Fruit fly (Drosophila melanogaster) whole organism, embryonic: ENCODE results near the gene CG14995.
A peak's percentile ranks its signal among the peaks of the same experiment; 100 is the strongest.

Experiments used
- Awh ChIP-seq: fragments of 200-800 bp; sonication (Bioruptor generic); IDR thresholded peaks from 2 replicates; pipeline ENCODE4, ENCODE4 v1.3.6; 2022; ENCODE audit warnings: missing biosample characterization, missing genetic modification characterization
- Blimp-1 ChIP-seq: fragments of 200-800 bp; sonication (Bioruptor generic); optimal IDR thresholded peaks from 3 replicates; lab custom pipeline; 2018; ENCODE audit warnings: missing biosample characterization, missing genetic modification characterization, mild to moderate bottlenecking, moderate library complexity, missing genetic modification reagents
- CG1024 ChIP-seq: fragments of 200-800 bp; sonication (Bioruptor generic); IDR thresholded peaks from 2 replicates; pipeline ENCODE4 v1.3.6; 2022; ENCODE audit warnings: missing biosample characterization, missing genetic modification characterization
- CG11398 ChIP-seq: fragments of 200-800 bp; sonication (Bioruptor generic); optimal IDR thresholded peaks from 2 replicates; lab custom pipeline; 2016; ENCODE audit warnings: missing biosample characterization, missing genetic modification characterization
- CG11695 ChIP-seq: fragments of 200-800 bp; sonication (Bioruptor generic); IDR thresholded peaks from 3 replicates; pipeline ENCODE4 v1.3.6; 2022; ENCODE audit warnings: missing biosample characterization, missing genetic modification characterization
- CG12744 ChIP-seq: fragments of 200-800 bp; sonication (Bioruptor generic); optimal IDR thresholded peaks from 2 replicates; lab custom pipeline; 2016; ENCODE audit warnings: missing biosample characterization, missing genetic modification characterization
- CG13296 ChIP-seq: fragments of 200-800 bp; sonication (Bioruptor generic); optimal IDR thresholded peaks from 3 replicates; lab custom pipeline; 2018; ENCODE audit warnings: missing biosample characterization, mild to moderate bottlenecking, missing genetic modification characterization
- CG14050 ChIP-seq: fragments of 200-800 bp; sonication (Bioruptor generic); IDR thresholded peaks from 3 replicates; pipeline ENCODE4 v1.3.6; 2022; ENCODE audit warnings: missing biosample characterization, missing genetic modification characterization
- CG14667 ChIP-seq: fragments of 200-800 bp; sonication (Bioruptor generic); IDR thresholded peaks from 2 replicates; pipeline ENCODE4 v1.3.6; 2022; ENCODE audit warnings: missing biosample characterization, missing genetic modification characterization
- CG2116 ChIP-seq: fragments of 200-800 bp; sonication (Bioruptor generic); optimal IDR thresholded peaks from 3 replicates; lab custom pipeline; 2018; ENCODE audit warnings: missing biosample characterization, mild to moderate bottlenecking, missing genetic modification characterization
- CG3065 ChIP-seq: fragments of 200-800 bp; sonication (Bioruptor generic); optimal IDR thresholded peaks from 2 replicates; lab custom pipeline; 2016; ENCODE audit warnings: missing biosample characterization, missing genetic modification characterization
- CG31441 ChIP-seq: fragments of 200-800 bp; sonication (Bioruptor generic); IDR thresholded peaks from 2 replicates; pipeline ENCODE4 v1.3.6; 2022; ENCODE audit warnings: missing biosample characterization, missing genetic modification characterization
- CG3281 ChIP-seq: fragments of 200-800 bp; sonication (Bioruptor generic); optimal IDR thresholded peaks from 3 replicates; lab custom pipeline; 2017; ENCODE audit warnings: missing biosample characterization, mild to moderate bottlenecking, missing genetic modification characterization
- CG34422 ChIP-seq: fragments of 200-800 bp; sonication (Bioruptor generic); IDR thresholded peaks from 3 replicates; pipeline ENCODE4 v1.3.6; 2022; ENCODE audit warnings: missing biosample characterization, missing genetic modification characterization
- CG5180 ChIP-seq: fragments of 200-800 bp; sonication (Bioruptor generic); optimal IDR thresholded peaks from 3 replicates; lab custom pipeline; 2017; ENCODE audit warnings: missing biosample characterization, missing genetic modification characterization, mild to moderate bottlenecking, moderate library complexity, missing genetic modification reagents
- CG6765 ChIP-seq: fragments of 200-800 bp; sonication (Bioruptor generic); optimal IDR thresholded peaks from 3 replicates; lab custom pipeline; 2017; ENCODE audit warnings: missing biosample characterization, mild to moderate bottlenecking, missing genetic modification characterization
- CG6854 ChIP-seq: fragments of 200-800 bp; sonication (Bioruptor generic); optimal IDR thresholded peaks from 3 replicates; lab custom pipeline; 2017; ENCODE audit warnings: missing biosample characterization, mild to moderate bottlenecking, missing genetic modification characterization
- CG7987 ChIP-seq: fragments of 200-800 bp; sonication (Bioruptor generic); optimal IDR thresholded peaks from 2 replicates; lab custom pipeline; 2018; ENCODE audit warnings: missing biosample characterization, mild to moderate bottlenecking, missing genetic modification characterization, moderate library complexity
- Dll ChIP-seq: fragments of 200-800 bp; sonication (Bioruptor generic); IDR thresholded peaks from 4 replicates; pipeline ENCODE4 v1.3.6; 2022; ENCODE audit warnings: missing biosample characterization, missing genetic modification characterization; ENCODE audit not compliant: partially characterized antibody
- E2f2 ChIP-seq: fragments of 200-800 bp; sonication (Bioruptor generic); IDR thresholded peaks from 2 replicates; pipeline ENCODE4 v1.3.6; 2022; ENCODE audit warnings: missing biosample characterization, missing genetic modification characterization
- Elba2 ChIP-seq: fragments of 200-800 bp; sonication (Bioruptor generic); optimal IDR thresholded peaks from 3 replicates; lab custom pipeline; 2016; ENCODE audit warnings: missing biosample characterization, missing genetic modification characterization
- Gug ChIP-seq: fragments of 200-800 bp; sonication (Bioruptor generic); IDR thresholded peaks from 4 replicates; pipeline ENCODE4 v1.3.6; 2022; ENCODE audit warnings: missing biosample characterization, missing genetic modification characterization
- HHEX ChIP-seq: fragments of 200-800 bp; sonication (Bioruptor generic); optimal IDR thresholded peaks from 3 replicates; lab custom pipeline; 2017; ENCODE audit warnings: missing biosample characterization, mild to moderate bottlenecking, missing genetic modification characterization, missing genetic modification reagents
- HLH4C ChIP-seq: fragments of 200-800 bp; sonication (Bioruptor generic); IDR thresholded peaks from 3 replicates; pipeline ENCODE4 v1.3.6; 2022; ENCODE audit warnings: missing biosample characterization, missing genetic modification characterization; ENCODE audit not compliant: partially characterized antibody
- Lhr ChIP-seq: fragments of 200-800 bp; sonication (Bioruptor generic); optimal IDR thresholded peaks from 3 replicates; lab custom pipeline; 2017; ENCODE audit warnings: mild to moderate bottlenecking, missing biosample characterization, missing genetic modification reagents, missing genetic modification characterization
- MBD-R2 ChIP-seq: fragments of 200-800 bp; sonication (Bioruptor generic); IDR thresholded peaks from 2 replicates; pipeline ENCODE4 v1.3.6; 2022; ENCODE audit warnings: missing biosample characterization, missing genetic modification characterization
- Myb ChIP-seq: fragments of 200-800 bp; sonication (Bioruptor generic); optimal IDR thresholded peaks from 2 replicates; lab custom pipeline; 2016; ENCODE audit warnings: missing biosample characterization, missing genetic modification characterization
- NFAT ChIP-seq: fragments of 200-800 bp; sonication (Bioruptor generic); IDR thresholded peaks from 2 replicates; pipeline ENCODE4 v1.3.6; 2022; ENCODE audit warnings: missing biosample characterization, missing genetic modification characterization
- Pdp1 ChIP-seq, 2 experiments: fragments of 200-800 bp; sonication (Bioruptor generic); optimal IDR thresholded peaks; 3 replicates each; lab custom pipeline; 2016; ENCODE audit warnings: missing biosample characterization in 2 of 2, missing genetic modification characterization in 2 of 2, mild to moderate bottlenecking in 1 of 2, moderate library complexity in 1 of 2
- Trl ChIP-seq, 3 experiments: fragments of >200 bp in 2 of 3; fragments of 200-800 bp in 1 of 3; sonication (Bioruptor generic) in 1 of 3; optimal IDR thresholded peaks; 2 replicates in 1 of 3; 3 replicates in 2 of 3; lab custom pipeline; 2016 to 2017; ENCODE audit warnings: missing biosample characterization in 1 of 3, missing genetic modification characterization in 1 of 3
- ab ChIP-seq: fragments of 200-800 bp; sonication (Bioruptor generic); optimal IDR thresholded peaks from 2 replicates; lab custom pipeline; 2016; ENCODE audit warnings: missing biosample characterization, missing genetic modification characterization
- bbx ChIP-seq: fragments of 200-800 bp; sonication (Bioruptor generic); IDR thresholded peaks from 2 replicates; pipeline ENCODE4 v1.3.6; 2022; ENCODE audit warnings: missing biosample characterization, missing genetic modification characterization; ENCODE audit not compliant: partially characterized antibody
- cad ChIP-seq: fragments of >200 bp; optimal IDR thresholded peaks from 2 replicates; lab custom pipeline; 2017; ENCODE audit warnings: missing biosample characterization, missing genetic modification characterization
- ci ChIP-seq: fragments of 200-800 bp; sonication (Bioruptor generic); IDR thresholded peaks from 3 replicates; pipeline ENCODE4 v1.3.6; 2022; ENCODE audit warnings: missing biosample characterization, missing genetic modification characterization
- cwo ChIP-seq: fragments of 200-800 bp; sonication (Bioruptor generic); optimal IDR thresholded peaks from 3 replicates; lab custom pipeline; 2017; ENCODE audit warnings: missing biosample characterization, missing genetic modification characterization, mild to moderate bottlenecking, moderate library complexity, missing genetic modification reagents
- eve ChIP-seq, 2 experiments: fragments of >200 bp; optimal IDR thresholded peaks; 2 replicates each; lab custom pipeline; 2017; ENCODE audit warnings: missing biosample characterization in 2 of 2, missing genetic modification characterization in 2 of 2
- exex ChIP-seq: fragments of 200-800 bp; sonication (Bioruptor generic); optimal IDR thresholded peaks from 4 replicates; lab custom pipeline; 2018; ENCODE audit warnings: missing biosample characterization, mild to moderate bottlenecking, missing genetic modification characterization, moderate library complexity
- fd64A ChIP-seq: fragments of 200-800 bp; sonication (Bioruptor generic); optimal IDR thresholded peaks from 3 replicates; lab custom pipeline; 2018; ENCODE audit warnings: missing biosample characterization, mild to moderate bottlenecking, missing genetic modification characterization
- ham ChIP-seq: fragments of 200-800 bp; sonication (Bioruptor generic); IDR thresholded peaks from 2 replicates; pipeline ENCODE4 v1.3.6; 2022; ENCODE audit warnings: missing biosample characterization, missing genetic modification characterization
- lbe ChIP-seq: fragments of 200-800 bp; sonication (Bioruptor generic); optimal IDR thresholded peaks from 2 replicates; lab custom pipeline; 2016; ENCODE audit warnings: missing biosample characterization, mild to moderate bottlenecking, missing genetic modification characterization
- mirr ChIP-seq: fragments of 200-800 bp; sonication (Bioruptor generic); optimal IDR thresholded peaks from 3 replicates; lab custom pipeline; 2018; ENCODE audit warnings: missing biosample characterization, mild to moderate bottlenecking, missing genetic modification characterization
- p53 ChIP-seq: fragments of 200-800 bp; sonication (Bioruptor generic); optimal IDR thresholded peaks from 2 replicates; lab custom pipeline; 2016; ENCODE audit warnings: missing biosample characterization, missing genetic modification characterization
- psq ChIP-seq: fragments of 200-800 bp; sonication (Bioruptor generic); optimal IDR thresholded peaks from 2 replicates; lab custom pipeline; 2017; ENCODE audit warnings: missing biosample characterization, missing genetic modification characterization
- salm ChIP-seq: fragments of 200-800 bp; sonication (Bioruptor generic); optimal IDR thresholded peaks from 2 replicates; lab custom pipeline; 2018; ENCODE audit warnings: missing biosample characterization, mild to moderate bottlenecking, missing genetic modification characterization
- sd ChIP-seq: fragments of 200-800 bp; sonication (Bioruptor generic); optimal IDR thresholded peaks from 3 replicates; lab custom pipeline; 2018; ENCODE audit warnings: missing biosample characterization, mild to moderate bottlenecking, missing genetic modification characterization, moderate library complexity
- sr ChIP-seq: fragments of 200-800 bp; sonication (Bioruptor generic); IDR thresholded peaks from 3 replicates; pipeline ENCODE4 v1.3.6; 2022; ENCODE audit warnings: missing biosample characterization, missing genetic modification characterization
- stwl ChIP-seq: fragments of 200-800 bp; sonication (Bioruptor generic); optimal IDR thresholded peaks from 3 replicates; lab custom pipeline; 2018; ENCODE audit warnings: missing biosample characterization, mild to moderate bottlenecking, missing genetic modification characterization, moderate library complexity
- sug ChIP-seq: fragments of 200-800 bp; optimal IDR thresholded peaks from 2 replicates; lab custom pipeline; 2019; ENCODE audit warnings: missing biosample characterization, mild to moderate bottlenecking, missing genetic modification characterization, moderate library complexity

The CG14995 gene

dm6 chr3L:4102496-4103257, at the start of gene CG14995 (continued):
- TF ChIP-seq CG34422 (GFP tag; lab: Robert Waterston, UW): peak; percentile 75; the same call in 1 of the 3 replicates
- TF ChIP-seq CG12744 (GFP tag; lab: Kevin White, UChicago): no peak
- TF ChIP-seq E2f2: peak; percentile 81
- no peak for TF ChIP-seq CG31441 (GFP tag; lab: Robert Waterston, UW)
- peak; percentile 61 to 86 for TF ChIP-seq Trl (optimal IDR thresholded peaks at IDR 0.05; lab: Kevin White, UChicago)
- no peak for TF ChIP-seq Trl (GFP tag; optimal IDR thresholded peaks at IDR 0.05; lab: Kevin White, UChicago)
- TF ChIP-seq stwl: peak; percentile 56
- peak; percentile 44 for TF ChIP-seq CG3281
- TF ChIP-seq p53 (GFP tag; lab: Kevin White, UChicago): no peak
- TF ChIP-seq CG7987 (GFP tag; lab: Kevin White, UChicago): peak; percentile 56
- peak; percentile 51 for TF ChIP-seq CG5180 (GFP tag; lab: Kevin White, UChicago)
- TF ChIP-seq eve (GFP tag; optimal IDR thresholded peaks at IDR 0.05; lab: Kevin White, UChicago): no peak
- TF ChIP-seq CG6854: peak; percentile 53
- TF ChIP-seq HHEX (GFP tag; lab: Kevin White, UChicago): peak; percentile 7
- peak; percentile 62 for TF ChIP-seq Myb (GFP tag; lab: Kevin White, UChicago)
- TF ChIP-seq NFAT (GFP tag; lab: Robert Waterston, UW): no peak
- peak; percentile 53 for TF ChIP-seq HLH4C
- TF ChIP-seq ham: no peak
- peak; percentile 51 for TF ChIP-seq fd64A (GFP tag; lab: Kevin White, UChicago)
- no peak for TF ChIP-seq CG1024
- no peak for TF ChIP-seq sr
- peak in 1 of 2 experiments; percentile 81 for TF ChIP-seq Pdp1 (GFP tag; optimal IDR thresholded peaks at IDR 0.05; lab: Kevin White, UChicago)
- peak; percentile 15 for TF ChIP-seq Blimp-1
- peak; percentile 77 for TF ChIP-seq mirr (GFP tag; lab: Kevin White, UChicago)
- peak; percentile 79 for TF ChIP-seq sd
- peak; percentile 0 for TF ChIP-seq cwo
- no peak for TF ChIP-seq CG14667 (GFP tag; lab: Robert Waterston, UW)
- TF ChIP-seq Dll: peak; percentile 74
- TF ChIP-seq bbx: peak; percentile 51; the same call in 1 of the 2 replicates
- TF ChIP-seq Lhr (GFP tag; lab: Kevin White, UChicago): no peak
- peak; percentile 43 for TF ChIP-seq sug (tag; lab: Kevin White, UChicago)
- TF ChIP-seq exex: peak; percentile 31
- TF ChIP-seq ab: no peak
- no peak for TF ChIP-seq Gug
- TF ChIP-seq CG11695 (GFP tag; lab: Robert Waterston, UW): peak; percentile 22; the same call in 1 of the 3 replicates
- peak; percentile 30 for TF ChIP-seq CG2116 (GFP tag; lab: Kevin White, UChicago)
- peak; percentile 58 for TF ChIP-seq CG6765 (GFP tag; lab: Kevin White, UChicago)
- no peak for TF ChIP-seq CG14050 (GFP tag; lab: Robert Waterston, UW)
- TF ChIP-seq Elba2 (GFP tag; lab: Kevin White, UChicago): peak; percentile 84
- TF ChIP-seq cad: no peak
- TF ChIP-seq CG3065 (GFP tag; lab: Kevin White, UChicago): no peak
- TF ChIP-seq CG11398 (GFP tag; lab: Kevin White, UChicago): no peak
- TF ChIP-seq MBD-R2 (GFP tag; lab: Robert Waterston, UW): 0 out of 2 replicates have a peak, but pooled peaks have one; percentile 21
- no peak for TF ChIP-seq Awh
- peak; percentile 21 for TF ChIP-seq salm (tag; lab: Kevin White, UChicago)
- TF ChIP-seq ci (GFP tag; lab: Robert Waterston, UW): peak; percentile 72; the same call in 2 of the 3 replicates
- TF ChIP-seq lbe (GFP tag; lab: Kevin White, UChicago): peak; percentile 65
- TF ChIP-seq CG13296: peak; percentile 63
- TF ChIP-seq psq: peak; percentile 92
